Worm (Caenorhabditis elegans) whole organism, mixed stage, embryonic: ENCODE results near the gene srg-54.

Experiments used
- ces-1 ChIP-seq: fragments of 150-350 bp; optimal IDR thresholded peaks from 2 replicates; lab custom pipeline; 2014; ENCODE audit warnings: missing biosample characterization, missing genetic modification reagents, missing genetic modification characterization
- elt-1 ChIP-seq: sonication (generic microtip); optimal IDR thresholded peaks from 2 replicates; lab custom pipeline; 2017; ENCODE audit warnings: missing genetic modification characterization, mild to moderate bottlenecking, missing compliant biosample characterization, antibody characterized with exemption, moderate library complexity, borderline replicate concordance; ENCODE audit not compliant: insufficient read depth
- hlh-1 ChIP-seq: fragments of 150-350 bp; optimal IDR thresholded peaks from 2 replicates; lab custom pipeline; 2014; ENCODE audit warnings: missing biosample characterization, missing genetic modification reagents, missing genetic modification characterization
- lsy-2 ChIP-seq: fragments of 150-350 bp; optimal IDR thresholded peaks from 2 replicates; lab custom pipeline; 2014; ENCODE audit warnings: missing biosample characterization, missing genetic modification characterization
- mep-1 ChIP-seq: fragments of 150-350 bp; optimal IDR thresholded peaks from 2 replicates; lab custom pipeline; 2017; ENCODE audit warnings: missing biosample characterization, missing genetic modification reagents, missing genetic modification characterization, inconsistent platforms
- mls-2 ChIP-seq: sonication (generic microtip); optimal IDR thresholded peaks from 2 replicates; lab custom pipeline; 2016; ENCODE audit warnings: mild to moderate bottlenecking, missing genetic modification characterization, moderate library complexity, missing compliant biosample characterization
- nhr-12 ChIP-seq: fragments of 150-350 bp; optimal IDR thresholded peaks from 2 replicates; lab custom pipeline; 2014; ENCODE audit warnings: missing biosample characterization, missing genetic modification characterization
- nhr-237 ChIP-seq: fragments of 150-350 bp; optimal IDR thresholded peaks from 2 replicates; lab custom pipeline; 2014; ENCODE audit warnings: missing biosample characterization, missing genetic modification characterization
- nhr-28 ChIP-seq: fragments of 150-350 bp; optimal IDR thresholded peaks from 2 replicates; lab custom pipeline; 2014; ENCODE audit warnings: missing biosample characterization, missing genetic modification characterization
- nhr-76 ChIP-seq: sonication (generic microtip); optimal IDR thresholded peaks from 2 replicates; lab custom pipeline; 2017; ENCODE audit warnings: missing biosample characterization, missing genetic modification characterization
- pha-4 ChIP-seq: fragments of 150-350 bp; optimal IDR thresholded peaks from 2 replicates; lab custom pipeline; 2018; ENCODE audit warnings: missing biosample characterization, missing genetic modification reagents, missing genetic modification characterization
- snpc-4 ChIP-seq: fragments of 150-350 bp; optimal IDR thresholded peaks from 2 replicates; lab custom pipeline; 2014; ENCODE audit warnings: missing biosample characterization, missing genetic modification characterization
- unc-62 ChIP-seq: fragments of 150-350 bp; optimal IDR thresholded peaks from 2 replicates; lab custom pipeline; 2014; ENCODE audit warnings: missing biosample characterization, missing genetic modification reagents, missing genetic modification characterization
- ztf-11 ChIP-seq: fragments of 150-350 bp; optimal IDR thresholded peaks from 2 replicates; lab custom pipeline; 2014; ENCODE audit warnings: missing biosample characterization, missing genetic modification characterization

DNA sequence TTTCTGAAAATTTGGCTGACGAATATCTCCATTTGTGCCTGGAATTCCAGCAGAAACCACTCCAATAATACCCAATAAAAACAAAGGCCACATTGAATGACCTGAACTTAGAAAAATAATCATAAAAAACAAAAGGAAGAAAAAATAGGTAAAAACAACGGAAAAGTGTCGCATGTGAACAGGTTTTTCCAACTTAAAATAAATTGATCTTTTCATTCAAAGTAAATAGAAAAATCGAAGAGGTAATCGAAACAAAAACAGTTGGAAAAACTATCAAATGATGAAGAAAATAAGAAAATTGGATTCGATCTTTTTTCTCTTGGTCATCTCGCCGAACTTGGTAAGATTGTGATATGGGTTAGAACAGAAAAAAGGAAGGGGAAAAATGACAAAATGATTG lies 2.5 kb downstream of the srg-54 start, which contains the start of gene zmp-4:
- TF ChIP-seq hlh-1 (tag; lab: Kevin White, UChicago): no peak
- TF ChIP-seq nhr-28: no peak
- no peak for TF ChIP-seq snpc-4 (tag; lab: Kevin White, UChicago)
- no peak for TF ChIP-seq unc-62 (GFP tag; lab: Kevin White, UChicago)
- TF ChIP-seq lsy-2 (tag; lab: Kevin White, UChicago): no peak
- no peak for TF ChIP-seq nhr-76 (tag; lab: Kevin White, UChicago)
- no peak for TF ChIP-seq mep-1 (tag; lab: Kevin White, UChicago)
- TF ChIP-seq ztf-11 (tag; lab: Kevin White, UChicago): no peak
- TF ChIP-seq nhr-237: no peak
- TF ChIP-seq elt-1: no peak
- no peak for TF ChIP-seq nhr-12
- no peak for TF ChIP-seq mls-2 (tag; lab: Kevin White, UChicago)
- TF ChIP-seq pha-4 (tag; lab: Kevin White, UChicago): no peak
- TF ChIP-seq ces-1: no peak
